Worm (Caenorhabditis elegans): ENCODE results near the gene B0252.1.

DNA sequence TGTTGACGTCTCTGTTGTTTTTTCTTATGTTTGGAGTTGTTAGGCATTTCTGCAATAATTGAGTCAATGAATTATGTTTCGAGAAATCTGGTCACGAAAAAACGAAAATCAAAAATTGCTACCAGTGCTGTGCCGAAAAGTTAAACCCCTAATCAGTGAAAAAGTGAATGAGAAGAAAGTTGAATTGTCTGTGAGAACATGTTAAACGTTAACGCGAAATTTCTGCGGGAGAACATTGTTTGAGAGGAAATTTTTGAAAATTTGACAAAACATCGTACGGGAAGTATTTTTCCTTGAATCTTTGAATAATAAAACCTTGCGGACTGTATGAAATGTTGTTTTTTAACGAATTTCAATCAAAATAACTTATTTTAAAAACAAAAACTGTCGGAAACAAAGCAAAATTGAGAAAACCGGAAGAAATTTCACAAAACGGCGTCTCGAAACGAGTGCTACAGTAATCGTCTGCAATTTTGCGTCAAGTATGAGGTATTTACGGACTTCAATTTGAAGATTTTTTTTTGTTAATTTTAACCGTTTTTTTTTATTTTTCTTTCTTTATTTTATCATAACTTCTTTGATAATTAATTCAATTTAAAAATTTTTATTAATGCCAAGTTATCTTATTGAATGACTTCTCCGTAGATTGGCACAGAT, 25.8 kb upstream of the B0252.1 start, which contains the start of gene adal-1:
- TF ChIP-seq nhr-25 (tag; optimal IDR thresholded peaks at IDR 0.05) (no peak), ztf-11 (tag; optimal IDR thresholded peaks at IDR 0.05) (no peak), lin-39 (tag; optimal IDR thresholded peaks at IDR 0.05) (no peak), zag-1 (tag; optimal IDR thresholded peaks at IDR 0.05) (no peak), lin-15B (tag; optimal IDR thresholded peaks at IDR 0.05) (no peak), elt-3 (tag; optimal IDR thresholded peaks at IDR 0.05) (no peak), nhr-237 (tag; optimal IDR thresholded peaks at IDR 0.05) (no peak), pha-4 (tag; optimal IDR thresholded peaks at IDR 0.05) (no peak), sea-2 (GFP tag; optimal IDR thresholded peaks at IDR 0.05) (no peak), fkh-2 (tag; optimal IDR thresholded peaks at IDR 0.05) (no peak), pqm-1 (tag; optimal IDR thresholded peaks at IDR 0.05) (no peak)
